Worm (Caenorhabditis elegans): Measurements from ENCODE around the gene srbc-29.

- TF ChIP-seq unc-62 (GFP tag; optimal IDR thresholded peaks at IDR 0.05) (no peak), nhr-28 (tag; optimal IDR thresholded peaks at IDR 0.05) (no peak), ztf-11 (tag; optimal IDR thresholded peaks at IDR 0.05) (no peak), bed-3 (GFP tag; optimal IDR thresholded peaks at IDR 0.05) (no peak)
These were observed 26.2 kb upstream of the srbc-29 start, which contains the start of gene C07G3.15 for ce11 chrV:3496880-3497279.
